Fruit fly (Drosophila melanogaster) whole organism: ENCODE measurements around the gene kuk.

Experiments used
- CG8478 ChIP-seq: fragments of >200 bp; optimal IDR thresholded peaks from 2 replicates; lab custom pipeline; 2018; ENCODE audit warnings: inconsistent platforms
- Dll ChIP-seq: fragments of >200 bp; optimal IDR thresholded peaks from 2 replicates; lab custom pipeline; 2017
- EcR ChIP-seq, 2 experiments: fragments of >200 bp; optimal IDR thresholded peaks; 2 replicates each; lab custom pipeline; 2017; ENCODE audit warnings: missing biosample characterization in 2 of 2, missing genetic modification characterization in 2 of 2, missing genetic modification reagents in 2 of 2
- pan ChIP-seq: fragments of >200 bp; optimal IDR thresholded peaks from 2 replicates; lab custom pipeline; 2017
- psq ChIP-seq: fragments of >200 bp; optimal IDR thresholded peaks from 2 replicates; lab custom pipeline; 2017
- usp ChIP-seq: fragments of >200 bp; optimal IDR thresholded peaks from 2 replicates; lab custom pipeline; 2017; ENCODE audit warnings: missing biosample characterization, missing genetic modification characterization, mixed read lengths

- no peak for TF ChIP-seq CG8478 (lab: Kevin White, UChicago)
- TF ChIP-seq EcR (GFP tag; optimal IDR thresholded peaks at IDR 0.05; lab: Kevin White, UChicago), result no peak
- no peak for TF ChIP-seq pan (lab: Kevin White, UChicago)
- no peak for TF ChIP-seq psq (lab: Kevin White, UChicago)
- no peak for TF ChIP-seq Dll
- no peak for TF ChIP-seq usp
These were observed 23.2 kb upstream of the kuk start for dm6 chr3R:17056905-17057251.
